Fruit fly (Drosophila melanogaster) whole organism, embryonic: ENCODE data around the gene Cubn.

ENCODE experiments used
- B-H2 ChIP-seq: fragments of 200-800 bp; sonication (Bioruptor generic); optimal IDR thresholded peaks from 2 replicates; lab custom pipeline; 2018; ENCODE audit warnings: missing biosample characterization, mild to moderate bottlenecking, missing genetic modification characterization
- CG10321 ChIP-seq: fragments of 200-800 bp; sonication (Bioruptor generic); IDR thresholded peaks from 2 replicates; pipeline ENCODE4 v1.3.6; 2022; ENCODE audit warnings: missing biosample characterization, missing genetic modification characterization
- CG10959 ChIP-seq: fragments of 200-800 bp; sonication (Bioruptor generic); IDR thresholded peaks from 2 replicates; pipeline ENCODE4 v1.3.6; 2022; ENCODE audit warnings: missing biosample characterization, missing genetic modification characterization
- CG10979 ChIP-seq: fragments of 200-800 bp; sonication (Bioruptor generic); optimal IDR thresholded peaks from 2 replicates; lab custom pipeline; 2018; ENCODE audit warnings: missing biosample characterization, mild to moderate bottlenecking, missing genetic modification characterization, moderate library complexity
- CG11696 ChIP-seq: fragments of 200-800 bp; sonication (Bioruptor generic); IDR thresholded peaks from 2 replicates; pipeline ENCODE4 v1.3.6; 2022; ENCODE audit warnings: missing biosample characterization, missing genetic modification characterization
- CG12219 ChIP-seq: fragments of 200-800 bp; sonication (Bioruptor generic); optimal IDR thresholded peaks from 3 replicates; lab custom pipeline; 2018; ENCODE audit warnings: missing biosample characterization, mild to moderate bottlenecking, missing genetic modification characterization
- CG17385 ChIP-seq: fragments of 200-800 bp; sonication (Bioruptor generic); optimal IDR thresholded peaks from 3 replicates; lab custom pipeline; 2018; ENCODE audit warnings: missing biosample characterization, mild to moderate bottlenecking, missing genetic modification characterization
- CG18764 ChIP-seq: fragments of 200-800 bp; sonication (Bioruptor generic); optimal IDR thresholded peaks from 3 replicates; lab custom pipeline; 2016; ENCODE audit warnings: missing biosample characterization, missing genetic modification characterization
- CG2129 ChIP-seq: fragments of 200-800 bp; sonication (Bioruptor generic); IDR thresholded peaks from 2 replicates; pipeline ENCODE4 v1.3.6; 2022; ENCODE audit warnings: missing biosample characterization, missing genetic modification characterization; ENCODE audit not compliant: partially characterized antibody
- CG30020 ChIP-seq: fragments of 200-800 bp; optimal IDR thresholded peaks from 2 replicates; lab custom pipeline; 2019; ENCODE audit warnings: missing biosample characterization, mild to moderate bottlenecking, missing genetic modification characterization, moderate library complexity
- CG30403 ChIP-seq: fragments of 200-800 bp; sonication (Bioruptor generic); optimal IDR thresholded peaks from 3 replicates; lab custom pipeline; 2016; ENCODE audit warnings: missing biosample characterization, missing genetic modification characterization
- CG32767 ChIP-seq: fragments of 200-800 bp; sonication (Bioruptor generic); IDR thresholded peaks from 2 replicates; pipeline ENCODE4 v1.3.6; 2022; ENCODE audit warnings: missing biosample characterization, missing genetic modification characterization
- CG34224 ChIP-seq: fragments of 200-800 bp; sonication (Bioruptor generic); IDR thresholded peaks from 3 replicates; pipeline ENCODE4 v1.3.6; 2022; ENCODE audit warnings: missing biosample characterization, missing genetic modification characterization; ENCODE audit not compliant: partially characterized antibody
- CG4820 ChIP-seq: fragments of 200-800 bp; sonication (Bioruptor generic); optimal IDR thresholded peaks from 3 replicates; lab custom pipeline; 2016; ENCODE audit warnings: missing biosample characterization, missing genetic modification characterization
- CG6813 ChIP-seq: fragments of 200-800 bp; sonication (Bioruptor generic); optimal IDR thresholded peaks from 2 replicates; lab custom pipeline; 2017; ENCODE audit warnings: missing biosample characterization, missing genetic modification characterization, mild to moderate bottlenecking, moderate library complexity, missing genetic modification reagents
- CG7786 ChIP-seq: fragments of 200-800 bp; sonication (Bioruptor generic); optimal IDR thresholded peaks from 2 replicates; lab custom pipeline; 2016; ENCODE audit warnings: missing biosample characterization, missing genetic modification characterization
- CG8359 ChIP-seq: fragments of 200-800 bp; sonication (Bioruptor generic); optimal IDR thresholded peaks from 2 replicates; lab custom pipeline; 2017; ENCODE audit warnings: missing biosample characterization, mild to moderate bottlenecking, missing genetic modification characterization, borderline replicate concordance
- CG9817 ChIP-seq: fragments of 200-800 bp; sonication (Bioruptor generic); optimal IDR thresholded peaks from 2 replicates; lab custom pipeline; 2018; ENCODE audit warnings: missing biosample characterization, mild to moderate bottlenecking, missing genetic modification characterization, moderate library complexity
- Fer2 ChIP-seq: fragments of 200-800 bp; sonication (Bioruptor generic); optimal IDR thresholded peaks from 2 replicates; lab custom pipeline; 2018; ENCODE audit warnings: missing biosample characterization, mild to moderate bottlenecking, missing genetic modification characterization, moderate library complexity
- Hr3 ChIP-seq: fragments of 200-800 bp; sonication (Bioruptor generic); optimal IDR thresholded peaks from 3 replicates; lab custom pipeline; 2016; ENCODE audit warnings: missing biosample characterization, missing genetic modification characterization
- Jarid2 ChIP-seq: fragments of 200-800 bp; sonication (Bioruptor generic); optimal IDR thresholded peaks from 3 replicates; lab custom pipeline; 2017; ENCODE audit warnings: mild to moderate bottlenecking, missing biosample characterization, missing genetic modification reagents, missing genetic modification characterization
- NfI ChIP-seq: fragments of 200-800 bp; sonication (Bioruptor generic); optimal IDR thresholded peaks from 3 replicates; lab custom pipeline; 2018; ENCODE audit warnings: missing biosample characterization, mild to moderate bottlenecking, missing genetic modification characterization, moderate library complexity
- cg ChIP-seq: fragments of 200-800 bp; sonication (Bioruptor generic); optimal IDR thresholded peaks from 3 replicates; lab custom pipeline; 2019; ENCODE audit warnings: missing biosample characterization, mild to moderate bottlenecking, missing genetic modification characterization, moderate library complexity
- chif ChIP-seq, 2 experiments: fragments of 200-800 bp; sonication (Bioruptor generic); optimal IDR thresholded peaks; 3 replicates each; lab custom pipeline; 2016; ENCODE audit warnings: missing biosample characterization in 2 of 2, missing genetic modification characterization in 2 of 2
- cwo ChIP-seq: fragments of 200-800 bp; sonication (Bioruptor generic); optimal IDR thresholded peaks from 3 replicates; lab custom pipeline; 2017; ENCODE audit warnings: missing biosample characterization, missing genetic modification characterization, mild to moderate bottlenecking, moderate library complexity, missing genetic modification reagents
- da ChIP-seq: fragments of 200-800 bp; sonication (Bioruptor generic); optimal IDR thresholded peaks from 2 replicates; lab custom pipeline; 2016; ENCODE audit warnings: missing biosample characterization, missing genetic modification characterization
- dpn ChIP-seq, 2 experiments: fragments of 200-800 bp; sonication (Bioruptor generic); optimal IDR thresholded peaks; 3 replicates each; lab custom pipeline; 2016; ENCODE audit warnings: missing biosample characterization in 2 of 2, missing genetic modification characterization in 2 of 2
- ems ChIP-seq: fragments of 200-800 bp; sonication (Bioruptor generic); optimal IDR thresholded peaks from 3 replicates; lab custom pipeline; 2016; ENCODE audit warnings: missing biosample characterization, missing genetic modification characterization
- ind ChIP-seq: fragments of 200-800 bp; sonication (Bioruptor generic); optimal IDR thresholded peaks from 3 replicates; lab custom pipeline; 2016; ENCODE audit warnings: missing biosample characterization, missing genetic modification characterization
- jigr1 ChIP-seq: fragments of 200-800 bp; sonication (Bioruptor generic); IDR thresholded peaks from 3 replicates; pipeline ENCODE4 v1.3.6; 2022; ENCODE audit warnings: missing biosample characterization, missing genetic modification characterization
- lmd ChIP-seq: fragments of 200-800 bp; sonication (Bioruptor generic); IDR thresholded peaks from 2 replicates; pipeline ENCODE4 v1.3.6; 2022; ENCODE audit warnings: missing biosample characterization, missing genetic modification characterization
- nom ChIP-seq: fragments of 200-800 bp; sonication (Bioruptor generic); optimal IDR thresholded peaks from 2 replicates; lab custom pipeline; 2017; ENCODE audit warnings: missing biosample characterization, missing genetic modification characterization, mild to moderate bottlenecking, moderate library complexity, missing genetic modification reagents
- pb ChIP-seq: fragments of 200-800 bp; sonication (Bioruptor generic); optimal IDR thresholded peaks from 3 replicates; lab custom pipeline; 2016; ENCODE audit warnings: missing biosample characterization, missing genetic modification characterization
- pfk ChIP-seq: fragments of 200-800 bp; sonication (Bioruptor generic); optimal IDR thresholded peaks from 2 replicates; lab custom pipeline; 2018; ENCODE audit warnings: missing biosample characterization, mild to moderate bottlenecking, missing genetic modification characterization, moderate library complexity
- ranshi ChIP-seq: fragments of 200-800 bp; sonication (Bioruptor generic); IDR thresholded peaks from 2 replicates; pipeline ENCODE4 v1.3.6; 2022; ENCODE audit warnings: missing biosample characterization, missing genetic modification characterization
- rib ChIP-seq: fragments of 200-800 bp; sonication (Bioruptor generic); IDR thresholded peaks from 2 replicates; pipeline ENCODE4 v1.3.6; 2022; ENCODE audit warnings: missing biosample characterization, missing genetic modification characterization
- sim ChIP-seq: fragments of 200-800 bp; sonication (Bioruptor generic); IDR thresholded peaks from 2 replicates; pipeline ENCODE4 v1.3.6; 2022; ENCODE audit warnings: missing biosample characterization, missing genetic modification characterization
- sisA ChIP-seq: fragments of 200-800 bp; sonication (Bioruptor generic); IDR thresholded peaks from 2 replicates; pipeline ENCODE4 v1.3.6; 2022; ENCODE audit warnings: missing biosample characterization, missing genetic modification characterization
- slp2 ChIP-seq: fragments of 200-800 bp; sonication (Bioruptor generic); optimal IDR thresholded peaks from 2 replicates; lab custom pipeline; 2016; ENCODE audit warnings: missing biosample characterization, missing genetic modification characterization
- sob ChIP-seq: fragments of 200-800 bp; sonication (Bioruptor generic); IDR thresholded peaks from 2 replicates; pipeline ENCODE4 v1.3.6; 2022; ENCODE audit warnings: missing biosample characterization, missing genetic modification characterization
- tna ChIP-seq: fragments of 200-800 bp; sonication (Bioruptor generic); IDR thresholded peaks from 2 replicates; pipeline ENCODE4 v1.3.6; 2022; ENCODE audit warnings: missing biosample characterization, missing genetic modification characterization; ENCODE audit not compliant: partially characterized antibody
- twi ChIP-seq: fragments of 200-800 bp; optimal IDR thresholded peaks from 2 replicates; lab custom pipeline; 2019; ENCODE audit warnings: missing biosample characterization, mild to moderate bottlenecking, missing genetic modification characterization, moderate library complexity
- unpg ChIP-seq: fragments of 200-800 bp; sonication (Bioruptor generic); optimal IDR thresholded peaks from 3 replicates; lab custom pipeline; 2018; ENCODE audit warnings: missing biosample characterization, mild to moderate bottlenecking, missing genetic modification characterization, moderate library complexity
- wor ChIP-seq: fragments of 200-800 bp; sonication (Bioruptor generic); IDR thresholded peaks from 2 replicates; pipeline ENCODE4 v1.3.6; 2022; ENCODE audit warnings: missing biosample characterization, missing genetic modification characterization

The Cubn gene

DNA sequence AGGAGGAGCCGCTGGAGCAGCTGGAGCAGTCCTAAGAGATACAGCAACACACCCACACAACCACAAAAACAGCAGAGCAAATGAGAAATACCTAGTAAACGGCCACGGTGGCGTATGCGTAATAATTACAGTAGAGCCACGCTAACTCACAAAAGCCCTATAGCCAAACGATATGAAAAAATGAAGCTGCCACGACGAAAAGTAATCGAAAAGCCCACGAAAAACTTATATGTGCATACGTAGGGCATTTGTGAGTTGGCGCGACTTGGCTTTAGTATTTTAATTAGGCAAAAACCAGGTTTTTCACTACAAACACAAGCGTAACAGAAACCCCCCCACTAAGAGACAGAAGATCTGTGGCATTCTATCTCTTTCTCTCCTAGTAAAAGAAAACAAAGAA is 16.8 kb upstream of the Cubn start (continued):
- TF ChIP-seq CG17385 (GFP tag; lab: Kevin White, UChicago) = peak; percentile 37
- TF ChIP-seq CG12219 (GFP tag; lab: Kevin White, UChicago) = no peak
- no peak for TF ChIP-seq ranshi (GFP tag; lab: Robert Waterston, UW)
- TF ChIP-seq lmd = peak; percentile 52; the same call in 1 of the 2 replicates
- no peak for TF ChIP-seq ems
- no peak for TF ChIP-seq CG2129 (GFP tag; lab: Robert Waterston, UW)
- no peak for TF ChIP-seq rib (GFP tag; lab: Robert Waterston, UW)
- no peak for TF ChIP-seq pfk (GFP tag; lab: Kevin White, UChicago)
- peak; percentile 4 for TF ChIP-seq unpg (GFP tag; lab: Kevin White, UChicago)
- peak; percentile 7 for TF ChIP-seq dpn (GFP tag; optimal IDR thresholded peaks at IDR 0.05; lab: Kevin White, UChicago)
- no peak for TF ChIP-seq Fer2 (tag; lab: Kevin White, UChicago)
- TF ChIP-seq CG4820 (GFP tag; lab: Kevin White, UChicago) = no peak
- TF ChIP-seq CG30403 (GFP tag; lab: Kevin White, UChicago) = no peak
- peak; percentile 22 for TF ChIP-seq NfI (GFP tag; lab: Kevin White, UChicago)
- TF ChIP-seq CG7786 = no peak
- no peak for TF ChIP-seq CG30020 (tag; lab: Kevin White, UChicago)
- TF ChIP-seq nom (GFP tag; lab: Kevin White, UChicago) = no peak
- no peak for TF ChIP-seq wor (GFP tag; lab: Robert Waterston, UW)
- TF ChIP-seq slp2 (GFP tag; lab: Kevin White, UChicago) = no peak
- TF ChIP-seq jigr1 (GFP tag; lab: Robert Waterston, UW) = no peak
- no peak for TF ChIP-seq CG11696 (GFP tag; lab: Robert Waterston, UW)
- TF ChIP-seq CG10321 (GFP tag; lab: Robert Waterston, UW) = no peak
- TF ChIP-seq CG8359 (GFP tag; lab: Kevin White, UChicago) = no peak
- no peak for TF ChIP-seq chif (GFP tag; optimal IDR thresholded peaks at IDR 0.05; lab: Kevin White, UChicago)
- peak; percentile 18 for TF ChIP-seq B-H2
- no peak for TF ChIP-seq CG34224
- TF ChIP-seq ind (GFP tag; lab: Kevin White, UChicago) = peak; percentile 9
- no peak for TF ChIP-seq CG6813 (GFP tag; lab: Kevin White, UChicago)
- TF ChIP-seq sob (GFP tag; lab: Robert Waterston, UW) = peak; percentile 30; the same call in 1 of the 2 replicates
- peak; percentile 15 for TF ChIP-seq cg (GFP tag; lab: Kevin White, UChicago)
- no peak for TF ChIP-seq CG10959
- peak; percentile 13 for TF ChIP-seq pb (GFP tag; lab: Kevin White, UChicago)
- no peak for TF ChIP-seq CG10979 (tag; lab: Kevin White, UChicago)
- TF ChIP-seq Jarid2 (GFP tag; lab: Kevin White, UChicago) = no peak
- peak; percentile 7 for TF ChIP-seq cwo (GFP tag; lab: Kevin White, UChicago)
- no peak for TF ChIP-seq sim (GFP tag; lab: Robert Waterston, UW)
- no peak for TF ChIP-seq tna (GFP tag; lab: Robert Waterston, UW)
- no peak for TF ChIP-seq Hr3 (GFP tag; lab: Kevin White, UChicago)
- no peak for TF ChIP-seq da (GFP tag; lab: Kevin White, UChicago)
- TF ChIP-seq CG32767 (GFP tag; lab: Robert Waterston, UW) = no peak
- no peak for TF ChIP-seq CG18764 (GFP tag; lab: Kevin White, UChicago)
- TF ChIP-seq CG9817 (tag; lab: Kevin White, UChicago) = peak; percentile 12
- peak; percentile 32 for TF ChIP-seq sisA
- TF ChIP-seq twi = no peak
